Worm (Caenorhabditis elegans) whole organism, mixed stage, embryonic: ENCODE data around the gene sup-26.

Experiments
- ceh-43 ChIP-seq: fragments of 200-800 bp; sonication (Bioruptor generic); optimal IDR thresholded peaks from 2 replicates; lab custom pipeline; 2018; ENCODE audit warnings: mild to moderate bottlenecking, missing genetic modification characterization, moderate library complexity, missing compliant biosample characterization
- ceh-83 ChIP-seq: fragments of 200-800 bp; sonication (Bioruptor generic); optimal IDR thresholded peaks from 2 replicates; lab custom pipeline; 2018; ENCODE audit warnings: mild to moderate bottlenecking, missing genetic modification characterization, missing compliant biosample characterization
- ham-2 ChIP-seq: fragments of 200-800 bp; sonication (Bioruptor generic); optimal IDR thresholded peaks from 2 replicates; lab custom pipeline; 2018; ENCODE audit warnings: mild to moderate bottlenecking, missing genetic modification characterization, missing compliant biosample characterization
- hlh-1 ChIP-seq: fragments of 150-350 bp; optimal IDR thresholded peaks from 2 replicates; lab custom pipeline; 2014; ENCODE audit warnings: missing biosample characterization, missing genetic modification reagents, missing genetic modification characterization
- pha-4 ChIP-seq: fragments of 150-350 bp; optimal IDR thresholded peaks from 2 replicates; lab custom pipeline; 2018; ENCODE audit warnings: missing biosample characterization, missing genetic modification reagents, missing genetic modification characterization
- unc-62 ChIP-seq: fragments of 150-350 bp; optimal IDR thresholded peaks from 2 replicates; lab custom pipeline; 2014; ENCODE audit warnings: missing biosample characterization, missing genetic modification reagents, missing genetic modification characterization

ce11 chrIII:4265892-4266291 is 14.1 kb downstream of the sup-26 start:
- no peak for TF ChIP-seq hlh-1 (tag; lab: Kevin White, UChicago)
- TF ChIP-seq pha-4 (tag; lab: Kevin White, UChicago): no peak
- no peak for TF ChIP-seq ceh-83 (GFP tag; lab: Kevin White, UChicago)
- TF ChIP-seq ham-2 (GFP tag; lab: Kevin White, UChicago): no peak
- no peak for TF ChIP-seq unc-62 (GFP tag; lab: Kevin White, UChicago)
- TF ChIP-seq ceh-43 (GFP tag; lab: Kevin White, UChicago): no peak
